Worm (Caenorhabditis elegans) whole organism, L1 larva: ENCODE results near the gene C23G10.1.

Experiments used
- efl-1 ChIP-seq, 4 experiments: fragments of 150-350 bp; optimal IDR thresholded peaks in 3 of 4; peaks in 1 of 4; 1 replicate in 1 of 4; 2 replicates in 3 of 4; lab custom pipeline; 2014; ENCODE audit warnings: missing biosample characterization in 2 of 4, missing genetic modification characterization in 2 of 4, missing genetic modification reagents in 2 of 4
- elt-2 ChIP-seq: sonication (generic microtip); optimal IDR thresholded peaks from 2 replicates; lab custom pipeline; 2016; ENCODE audit warnings: missing genetic modification characterization, mild to moderate bottlenecking, inconsistent platforms, missing compliant biosample characterization, missing genetic modification reagents
- grh-1 ChIP-seq: fragments of 200-800 bp; sonication (Bioruptor generic); IDR thresholded peaks from 2 replicates; pipeline ENCODE4 v1.3.6; 2022; ENCODE audit warnings: missing genetic modification reagents, missing genetic modification characterization, missing compliant biosample characterization
- hpl-2 ChIP-seq: fragments of 150-350 bp; optimal IDR thresholded peaks from 2 replicates; lab custom pipeline; 2014; ENCODE audit warnings: missing biosample characterization, missing genetic modification reagents, missing genetic modification characterization
- nhr-237 ChIP-seq: fragments of 150-350 bp; optimal IDR thresholded peaks from 2 replicates; lab custom pipeline; 2014; ENCODE audit warnings: missing biosample characterization, missing genetic modification characterization
- pag-3 ChIP-seq: sonication (generic microtip); optimal IDR thresholded peaks from 2 replicates; lab custom pipeline; 2017; ENCODE audit warnings: missing genetic modification characterization, mild to moderate bottlenecking, missing compliant biosample characterization, antibody characterized with exemption, borderline replicate concordance; ENCODE audit not compliant: insufficient read depth
- tbx-2 ChIP-seq: sonication (generic microtip); optimal IDR thresholded peaks from 2 replicates; lab custom pipeline; 2016; ENCODE audit warnings: missing genetic modification characterization, missing compliant biosample characterization
- unc-130 ChIP-seq: fragments of 150-350 bp; optimal IDR thresholded peaks from 2 replicates; lab custom pipeline; 2017; ENCODE audit warnings: missing biosample characterization, missing genetic modification characterization, inconsistent platforms

DNA sequence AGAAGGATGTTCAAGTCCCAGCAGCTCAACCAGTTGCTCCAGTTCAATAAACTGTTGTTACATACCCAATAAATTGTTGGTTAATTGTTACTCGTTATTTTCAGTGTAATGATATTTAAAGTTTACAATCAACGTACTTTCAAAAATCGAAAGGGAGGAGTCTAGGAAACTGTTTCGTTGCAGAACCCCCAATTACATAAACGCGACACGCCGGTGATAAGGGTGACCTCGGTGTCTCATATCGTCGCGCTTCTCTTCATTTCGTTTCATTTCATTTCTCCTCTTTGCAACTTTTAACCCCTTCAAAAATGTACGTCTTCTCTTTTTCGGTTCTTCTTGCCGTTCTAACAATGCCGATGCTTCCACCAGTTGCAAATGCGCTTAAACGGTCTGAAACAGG, 1.2 kb upstream of the C23G10.1 start, which contains the start of gene C23G10.2:
- TF ChIP-seq pag-3 (tag; lab: Kevin White, UChicago), result no peak
- no peak for TF ChIP-seq tbx-2 (tag; lab: Kevin White, UChicago)
- TF ChIP-seq hpl-2 (GFP tag; lab: Kevin White, UChicago), result no peak
- no peak for TF ChIP-seq nhr-237 (tag; lab: Kevin White, UChicago)
- TF ChIP-seq elt-2, result no peak
- no peak for TF ChIP-seq unc-130 (tag; lab: Kevin White, UChicago)
- TF ChIP-seq grh-1, result no peak
- TF ChIP-seq efl-1 (optimal IDR thresholded peaks at IDR 0.05; lab: Kevin White, UChicago), result no peak
- no peak for TF ChIP-seq efl-1 (GFP tag; optimal IDR thresholded peaks at IDR 0.05 in 1 of 2; lab: Kevin White, UChicago)
